Worm (Caenorhabditis elegans) whole organism, late embryonic: ENCODE measurements around the gene nstp-8.

Source experiments
- ama-1 ChIP-seq: fragments of 150-350 bp; optimal IDR thresholded peaks from 2 replicates; lab custom pipeline; 2014
- ceh-14 ChIP-seq: sonication (generic microtip); optimal IDR thresholded peaks from 2 replicates; lab custom pipeline; 2016; ENCODE audit warnings: missing genotype, missing genetic modification characterization, missing compliant biosample characterization
- dve-1 ChIP-seq: sonication (generic microtip); optimal IDR thresholded peaks from 2 replicates; lab custom pipeline; 2017; ENCODE audit warnings: antibody characterized with exemption, mild to moderate bottlenecking, missing genetic modification characterization, missing compliant biosample characterization
- ets-4 ChIP-seq: sonication (generic microtip); optimal IDR thresholded peaks from 2 replicates; lab custom pipeline; 2016; ENCODE audit warnings: missing genetic modification characterization, missing compliant biosample characterization
- fkh-10 ChIP-seq: fragments of 150-350 bp; optimal IDR thresholded peaks from 2 replicates; lab custom pipeline; 2014; ENCODE audit warnings: missing biosample characterization, missing genetic modification reagents, missing genetic modification characterization
- fkh-6 ChIP-seq: sonication (generic microtip); optimal IDR thresholded peaks from 2 replicates; lab custom pipeline; 2016; ENCODE audit warnings: missing genetic modification characterization, missing compliant biosample characterization
- pros-1 ChIP-seq: fragments of 150-350 bp; optimal IDR thresholded peaks from 2 replicates; lab custom pipeline; 2014; ENCODE audit warnings: missing biosample characterization, missing genetic modification reagents, missing genetic modification characterization

ce11 chrV:2199594-2199993 is 15.9 kb upstream of the nstp-8 start:
- TF ChIP-seq ama-1: no peak
- no peak for TF ChIP-seq fkh-10 (GFP tag; lab: Kevin White, UChicago)
- TF ChIP-seq fkh-6: no peak
- no peak for TF ChIP-seq ceh-14 (tag; lab: Kevin White, UChicago)
- TF ChIP-seq pros-1 (tag; lab: Kevin White, UChicago): no peak
- no peak for TF ChIP-seq dve-1 (tag; lab: Kevin White, UChicago)
- TF ChIP-seq ets-4 (tag; lab: Kevin White, UChicago): no peak
